Fruit fly (Drosophila melanogaster) whole organism, pupa: ENCODE results near the gene CG43799.

Source experiments
- CG10348 ChIP-seq: fragments of 200-800 bp; sonication (Bioruptor generic); IDR thresholded peaks from 2 replicates; pipeline ENCODE4 v1.3.6; 2022; ENCODE audit warnings: missing biosample characterization, missing genetic modification characterization
- CG12605 ChIP-seq: fragments of 200-800 bp; sonication (Bioruptor generic); IDR thresholded peaks from 2 replicates; pipeline ENCODE4 v1.3.6; 2022; ENCODE audit warnings: missing biosample characterization, missing genetic modification characterization
- CG13204 ChIP-seq: fragments of 200-800 bp; sonication (Bioruptor generic); optimal IDR thresholded peaks from 2 replicates; lab custom pipeline; 2018; ENCODE audit warnings: missing biosample characterization, mild to moderate bottlenecking, missing genetic modification characterization, moderate library complexity
- CG14655 ChIP-seq: fragments of 200-800 bp; sonication (Bioruptor generic); optimal IDR thresholded peaks from 3 replicates; lab custom pipeline; 2017; ENCODE audit warnings: mild to moderate bottlenecking, missing biosample characterization, missing genetic modification reagents, missing genetic modification characterization
- CG15710 ChIP-seq: fragments of 200-800 bp; sonication (Bioruptor generic); optimal IDR thresholded peaks from 2 replicates; lab custom pipeline; 2018; ENCODE audit warnings: missing biosample characterization, mild to moderate bottlenecking, missing genetic modification characterization, moderate library complexity
- CG17806 ChIP-seq: fragments of 200-800 bp; sonication (Bioruptor generic); optimal IDR thresholded peaks from 2 replicates; lab custom pipeline; 2018; ENCODE audit warnings: missing biosample characterization, mild to moderate bottlenecking, missing genetic modification characterization, moderate library complexity
- CG32121 ChIP-seq: fragments of 200-800 bp; sonication (Bioruptor generic); IDR thresholded peaks from 2 replicates; pipeline ENCODE4 v1.3.6; 2022; ENCODE audit warnings: missing biosample characterization, missing genetic modification characterization
- CG34367 ChIP-seq: fragments of 200-800 bp; sonication (Bioruptor generic); optimal IDR thresholded peaks from 2 replicates; lab custom pipeline; 2018; ENCODE audit warnings: missing biosample characterization, mild to moderate bottlenecking, missing genetic modification characterization
- CG4496 ChIP-seq: fragments of 200-800 bp; sonication (Bioruptor generic); IDR thresholded peaks from 3 replicates; pipeline ENCODE4 v1.3.6; 2022; ENCODE audit warnings: missing biosample characterization, missing genetic modification characterization
- CG8159 ChIP-seq: fragments of 200-800 bp; sonication (Bioruptor generic); optimal IDR thresholded peaks from 3 replicates; lab custom pipeline; 2018; ENCODE audit warnings: missing biosample characterization, mild to moderate bottlenecking, missing genetic modification characterization, moderate library complexity
- CG8301 ChIP-seq: fragments of 200-800 bp; sonication (Bioruptor generic); optimal IDR thresholded peaks from 2 replicates; lab custom pipeline; 2018; ENCODE audit warnings: missing biosample characterization, mild to moderate bottlenecking, missing genetic modification characterization
- CG9948 ChIP-seq: fragments of 200-800 bp; sonication (Bioruptor generic); optimal IDR thresholded peaks from 2 replicates; lab custom pipeline; 2018; ENCODE audit warnings: missing biosample characterization, mild to moderate bottlenecking, missing genetic modification characterization, moderate library complexity
- D1 ChIP-seq: fragments of 200-800 bp; sonication (Bioruptor generic); optimal IDR thresholded peaks from 2 replicates; lab custom pipeline; 2018; ENCODE audit warnings: missing biosample characterization, mild to moderate bottlenecking, missing genetic modification characterization, moderate library complexity
- EcR ChIP-seq: fragments of 200-800 bp; sonication (Bioruptor generic); optimal IDR thresholded peaks from 3 replicates; lab custom pipeline; 2019; ENCODE audit warnings: missing biosample characterization, missing genetic modification characterization, mild to moderate bottlenecking, moderate library complexity, missing genetic modification reagents
- Ets98B ChIP-seq: fragments of 200-800 bp; sonication (Bioruptor generic); IDR thresholded peaks from 2 replicates; pipeline ENCODE4 v1.3.6; 2022; ENCODE audit warnings: missing biosample characterization, missing genetic modification characterization
- Pif1A ChIP-seq: fragments of 200-800 bp; sonication (Bioruptor generic); optimal IDR thresholded peaks from 3 replicates; lab custom pipeline; 2016; ENCODE audit warnings: missing biosample characterization, missing genetic modification characterization
- Pif1B ChIP-seq: fragments of 200-800 bp; sonication (Bioruptor generic); optimal IDR thresholded peaks from 3 replicates; lab custom pipeline; 2016; ENCODE audit warnings: missing biosample characterization, missing genetic modification characterization
- Snoo ChIP-seq: fragments of 200-800 bp; sonication (Bioruptor generic); optimal IDR thresholded peaks from 3 replicates; lab custom pipeline; 2017; ENCODE audit warnings: missing biosample characterization, mild to moderate bottlenecking, missing genetic modification characterization, inconsistent platforms
- fd96Ca ChIP-seq: fragments of 200-800 bp; sonication (Bioruptor generic); IDR thresholded peaks from 3 replicates; pipeline ENCODE4 v1.3.6; 2022; ENCODE audit warnings: missing biosample characterization, missing genetic modification characterization
- gl ChIP-seq: fragments of 200-800 bp; sonication (Bioruptor generic); optimal IDR thresholded peaks from 2 replicates; lab custom pipeline; 2018; ENCODE audit warnings: missing biosample characterization, mild to moderate bottlenecking, missing genetic modification characterization
- rn ChIP-seq: fragments of 200-800 bp; sonication (Bioruptor generic); IDR thresholded peaks from 2 replicates; pipeline ENCODE4 v1.3.6; 2022; ENCODE audit warnings: missing biosample characterization, missing genetic modification characterization

The CG43799 gene

DNA sequence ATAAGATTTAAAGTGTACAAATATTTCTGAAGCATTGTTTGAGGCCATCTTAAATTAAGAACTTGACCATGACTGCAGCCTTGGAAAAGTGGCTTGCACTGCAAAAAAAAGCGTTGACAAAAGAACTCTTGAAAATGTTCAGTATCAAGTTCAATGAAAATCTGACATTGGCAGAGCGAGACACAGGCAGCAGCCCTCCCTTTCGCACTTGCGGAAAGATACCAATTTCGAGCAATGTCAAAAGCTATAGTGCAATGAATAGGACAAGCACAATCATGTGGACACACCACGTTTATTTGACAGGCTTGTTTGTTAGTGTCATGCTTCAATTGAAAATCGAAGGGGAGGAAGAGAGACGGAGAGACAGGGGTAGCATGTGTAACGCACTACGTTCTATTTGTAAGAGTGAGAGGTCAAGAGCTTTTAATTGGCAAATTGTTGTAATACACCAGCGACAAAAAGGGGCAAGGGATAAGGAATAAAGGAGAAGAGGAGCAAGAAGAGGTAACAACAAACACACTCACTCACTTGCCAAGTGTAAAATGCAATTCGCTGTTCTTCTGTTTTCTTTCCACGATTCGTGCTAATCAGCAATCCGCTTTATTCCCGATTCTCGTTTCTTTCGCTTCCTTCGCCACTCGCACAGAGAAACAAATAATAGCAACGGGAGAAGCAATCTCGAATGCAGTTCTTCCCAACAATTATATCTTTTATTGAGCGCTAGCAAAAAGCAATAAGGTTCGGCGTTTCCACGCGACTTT is 23.9 kb upstream of the CG43799 start:
- TF ChIP-seq fd96Ca (GFP tag; lab: Robert Waterston, UW) (no peak), CG10348 (no peak), CG12605 (GFP tag; lab: Robert Waterston, UW) (0 out of 2 replicates have a peak, but pooled peaks have one; percentile 6), CG17806 (tag; lab: Kevin White, UChicago) (no peak), CG15710 (no peak), CG8159 (tag; lab: Kevin White, UChicago) (no peak), D1 (tag; lab: Kevin White, UChicago) (no peak), CG13204 (GFP tag; lab: Kevin White, UChicago) (peak; percentile 15), rn (GFP tag; lab: Robert Waterston, UW) (no peak), CG34367 (tag; lab: Kevin White, UChicago) (no peak), gl (tag; lab: Kevin White, UChicago) (peak; percentile 32), CG32121 (GFP tag; lab: Robert Waterston, UW) (peak; percentile 9; the same call in 1 of the 2 replicates), EcR (GFP tag; lab: Kevin White, UChicago) (peak; percentile 74), Pif1B (GFP tag; lab: Kevin White, UChicago) (no peak), CG14655 (GFP tag; lab: Kevin White, UChicago) (no peak), CG8301 (no peak), CG9948 (tag; lab: Kevin White, UChicago) (no peak), Ets98B (GFP tag; lab: Robert Waterston, UW) (no peak), Snoo (tag; lab: Kevin White, UChicago) (no peak), CG4496 (GFP tag; lab: Robert Waterston, UW) (peak; percentile 78), Pif1A (GFP tag; lab: Kevin White, UChicago) (no peak)
- TF ChIP-seq, all 21 proteins: peak for 6

DNA sequence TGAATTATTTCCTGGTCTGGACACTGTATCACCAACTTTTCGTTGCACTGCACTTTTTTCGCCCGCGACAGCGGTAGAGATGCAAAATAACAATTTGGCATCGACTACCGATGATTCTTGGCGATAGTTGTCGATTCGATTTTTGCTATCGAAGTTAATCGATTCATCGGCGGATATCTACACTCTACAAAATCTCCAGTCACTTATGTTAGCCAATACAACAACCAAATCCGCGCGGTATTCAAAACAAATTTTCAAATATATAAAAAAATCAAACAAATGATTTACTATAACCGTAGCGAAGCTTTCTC is 23.4 kb upstream of the CG43799 start, which contains the start of gene CG4502:
CG4502 (minus strand) TSS at position 93 of the 311 bp plus-strand sequence.
- TF ChIP-seq CG32121 (GFP tag; lab: Robert Waterston, UW) (no peak), CG14655 (GFP tag; lab: Kevin White, UChicago) (no peak), CG4496 (GFP tag; lab: Robert Waterston, UW) (peak; percentile 65; the same call in 2 of the 3 replicates), Ets98B (GFP tag; lab: Robert Waterston, UW) (peak; percentile 16; the same call in 1 of the 2 replicates)

DNA sequence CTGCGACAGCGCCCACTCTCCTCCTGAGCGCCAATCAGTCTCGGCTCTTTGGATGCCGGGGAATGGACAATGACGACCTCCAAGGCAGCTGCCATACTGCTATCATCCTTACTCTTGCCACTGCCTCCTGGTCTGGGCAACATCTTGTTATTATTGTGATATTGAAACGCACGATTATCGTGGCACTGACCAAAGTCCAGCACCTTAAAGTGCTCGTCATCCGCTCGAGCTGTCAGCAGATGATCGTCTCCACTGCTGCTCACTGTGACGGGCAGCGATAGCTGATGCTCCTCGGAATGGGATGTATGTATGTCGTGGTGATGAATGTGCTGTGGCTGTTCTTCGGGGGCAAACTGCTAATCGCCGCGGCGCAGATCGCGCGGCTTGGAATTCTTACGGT is 19.9 kb upstream of the CG43799 start:
- TF ChIP-seq CG32121 (GFP tag; lab: Robert Waterston, UW), result 0 out of 2 replicates have a peak, but pooled peaks have one; percentile 19
- TF ChIP-seq CG17806 (tag; lab: Kevin White, UChicago), result peak; percentile 11
- no peak for TF ChIP-seq Pif1A (GFP tag; lab: Kevin White, UChicago)
- TF ChIP-seq Ets98B (GFP tag; lab: Robert Waterston, UW), result no peak
- no peak for TF ChIP-seq rn (GFP tag; lab: Robert Waterston, UW)
- TF ChIP-seq Snoo (tag; lab: Kevin White, UChicago), result no peak
- TF ChIP-seq CG12605 (GFP tag; lab: Robert Waterston, UW), result no peak
- TF ChIP-seq D1 (tag; lab: Kevin White, UChicago), result no peak
- TF ChIP-seq CG10348, result no peak
- TF ChIP-seq CG9948 (tag; lab: Kevin White, UChicago), result no peak
- TF ChIP-seq EcR (GFP tag; lab: Kevin White, UChicago), result peak; percentile 16
- no peak for TF ChIP-seq CG8301
- TF ChIP-seq CG8159 (tag; lab: Kevin White, UChicago), result no peak
- no peak for TF ChIP-seq Pif1B (GFP tag; lab: Kevin White, UChicago)
- peak; percentile 51; the same call in 1 of the 3 replicates for TF ChIP-seq CG4496 (GFP tag; lab: Robert Waterston, UW)
- no peak for TF ChIP-seq CG14655 (GFP tag; lab: Kevin White, UChicago)
- TF ChIP-seq CG34367 (tag; lab: Kevin White, UChicago), result no peak
- peak; percentile 69 for TF ChIP-seq gl (tag; lab: Kevin White, UChicago)

dm6 chr2L:7213532-7213931 is 14.0 kb upstream of the CG43799 start:
- no peak for TF ChIP-seq Snoo (tag; lab: Kevin White, UChicago)
- TF ChIP-seq CG13204 (GFP tag; lab: Kevin White, UChicago), result no peak
- TF ChIP-seq CG4496 (GFP tag; lab: Robert Waterston, UW), result 0 out of 3 replicates have a peak, but pooled peaks have one; percentile 51
- no peak for TF ChIP-seq fd96Ca (GFP tag; lab: Robert Waterston, UW)

DNA sequence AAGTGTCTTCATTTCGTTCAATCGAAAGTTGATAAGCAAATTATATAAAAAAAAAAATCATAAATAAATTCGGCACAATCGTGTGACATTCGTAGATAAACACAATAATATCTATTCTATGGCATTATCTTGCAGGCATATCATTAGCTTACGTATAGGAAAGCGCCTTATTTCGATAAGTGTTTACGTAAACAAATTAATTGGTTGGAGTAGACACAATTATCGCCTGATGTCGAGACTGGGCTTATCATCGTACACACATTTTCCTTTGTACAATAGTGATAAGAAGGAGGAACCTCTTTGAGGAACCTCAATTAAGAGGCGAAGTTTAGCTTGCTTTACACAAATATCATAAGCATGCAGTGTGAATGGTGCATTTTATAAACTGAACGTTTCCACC is 12.6 kb upstream of the CG43799 start:
- TF ChIP-seq CG8159 (tag; lab: Kevin White, UChicago), result no peak
- no peak for TF ChIP-seq D1 (tag; lab: Kevin White, UChicago)
- no peak for TF ChIP-seq EcR (GFP tag; lab: Kevin White, UChicago)
- TF ChIP-seq Pif1A (GFP tag; lab: Kevin White, UChicago), result no peak
- no peak for TF ChIP-seq Ets98B (GFP tag; lab: Robert Waterston, UW)
- TF ChIP-seq CG17806 (tag; lab: Kevin White, UChicago), result no peak
- no peak for TF ChIP-seq CG10348
- no peak for TF ChIP-seq rn (GFP tag; lab: Robert Waterston, UW)
- no peak for TF ChIP-seq Pif1B (GFP tag; lab: Kevin White, UChicago)
- TF ChIP-seq, all 21 proteins: peak for 0

- TF ChIP-seq CG13204 (GFP tag; lab: Kevin White, UChicago) (no peak), Snoo (tag; lab: Kevin White, UChicago) (no peak), CG34367 (tag; lab: Kevin White, UChicago) (no peak), Pif1A (GFP tag; lab: Kevin White, UChicago) (no peak), EcR (GFP tag; lab: Kevin White, UChicago) (no peak), CG4496 (GFP tag; lab: Robert Waterston, UW) (no peak; the same call in 2 of the 3 replicates), CG10348 (no peak), CG8301 (no peak), D1 (tag; lab: Kevin White, UChicago) (no peak), CG14655 (GFP tag; lab: Kevin White, UChicago) (no peak), gl (tag; lab: Kevin White, UChicago) (no peak), CG12605 (GFP tag; lab: Robert Waterston, UW) (no peak), fd96Ca (GFP tag; lab: Robert Waterston, UW) (no peak), CG17806 (tag; lab: Kevin White, UChicago) (no peak)
Observed at dm6 chr2L:7215657-7216056, 11.9 kb upstream of the CG43799 start.
